Fruit fly (Drosophila melanogaster): ENCODE measurements around the gene Taf9.
"Not testable (repeated sequence)": the region's sequence is repeated elsewhere in the genome, so short reads cannot be mapped to it uniquely, and the experiment has no call there.

Taf9 gene

DNA sequence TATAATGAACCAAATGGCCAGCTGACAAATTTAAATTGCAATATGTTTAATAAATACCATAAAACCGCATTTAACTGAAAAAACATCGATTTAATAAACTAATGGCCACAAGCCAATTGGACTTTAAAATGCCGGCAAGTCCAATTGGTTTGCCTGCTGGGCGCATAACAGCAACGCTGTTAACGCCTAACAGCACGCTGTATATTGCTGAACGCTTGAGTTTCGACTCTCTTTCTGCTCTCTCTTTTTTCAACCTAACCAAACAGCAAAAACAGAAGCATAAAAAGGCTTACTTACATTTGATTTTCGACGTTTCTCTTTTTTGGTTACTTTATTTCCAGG lies 44.1 kb downstream of the Taf9 start:
- TF ChIP-seq h (optimal IDR thresholded peaks at IDR 0.05) (no peak), psq (optimal IDR thresholded peaks at IDR 0.05) (no peak), ttk (optimal IDR thresholded peaks at IDR 0.05) (no peak), Sin3A (optimal IDR thresholded peaks at IDR 0.05) (no peak), Myc (optimal IDR thresholded peaks at IDR 0.05) (no peak), insv (optimal IDR thresholded peaks at IDR 0.05) (no peak)

DNA sequence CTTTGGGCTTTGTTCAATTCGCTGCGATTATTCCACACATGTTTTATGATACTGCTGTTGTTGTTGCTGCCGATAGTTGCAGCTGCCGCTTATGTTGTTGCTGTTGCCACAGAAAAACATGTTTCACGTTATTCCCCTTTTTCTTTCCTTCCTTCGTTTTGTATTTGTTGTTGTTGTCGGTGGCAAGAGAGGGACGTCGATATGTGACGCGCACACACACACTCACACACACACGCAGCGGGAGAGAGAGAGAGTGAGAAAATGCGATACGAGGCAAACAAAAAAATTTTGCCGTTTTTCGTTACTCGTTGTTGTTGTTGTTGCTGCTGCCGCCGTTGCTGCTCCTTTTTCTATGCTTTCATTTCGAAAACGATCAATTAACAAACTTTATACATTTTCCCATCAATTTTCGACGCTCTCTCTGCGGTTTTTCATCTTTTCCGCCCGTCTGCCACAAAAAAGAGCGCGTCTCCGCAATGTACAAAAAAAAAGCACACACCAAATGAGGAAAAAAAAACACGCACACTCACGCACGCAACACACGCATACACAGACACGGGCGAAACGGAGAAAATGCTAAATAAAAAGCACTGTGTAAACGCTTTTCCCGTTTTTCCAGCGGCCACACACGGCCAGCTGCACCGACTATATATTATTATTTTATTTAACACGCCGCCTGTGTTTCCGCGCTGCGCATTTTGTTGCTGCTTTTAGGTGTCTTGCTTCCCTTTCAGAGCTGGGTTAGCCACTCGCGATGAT lies 44.7 kb downstream of the Taf9 start:
- TF ChIP-seq Sin3A (optimal IDR thresholded peaks at IDR 0.05) = no peak
- no peak for TF ChIP-seq h (optimal IDR thresholded peaks at IDR 0.05)
- no peak for TF ChIP-seq psq (optimal IDR thresholded peaks at IDR 0.05)
- TF ChIP-seq insv (optimal IDR thresholded peaks at IDR 0.05) = no peak
- TF ChIP-seq ttk (optimal IDR thresholded peaks at IDR 0.05) = no peak
- TF ChIP-seq Myc (optimal IDR thresholded peaks at IDR 0.05) = no peak

DNA sequence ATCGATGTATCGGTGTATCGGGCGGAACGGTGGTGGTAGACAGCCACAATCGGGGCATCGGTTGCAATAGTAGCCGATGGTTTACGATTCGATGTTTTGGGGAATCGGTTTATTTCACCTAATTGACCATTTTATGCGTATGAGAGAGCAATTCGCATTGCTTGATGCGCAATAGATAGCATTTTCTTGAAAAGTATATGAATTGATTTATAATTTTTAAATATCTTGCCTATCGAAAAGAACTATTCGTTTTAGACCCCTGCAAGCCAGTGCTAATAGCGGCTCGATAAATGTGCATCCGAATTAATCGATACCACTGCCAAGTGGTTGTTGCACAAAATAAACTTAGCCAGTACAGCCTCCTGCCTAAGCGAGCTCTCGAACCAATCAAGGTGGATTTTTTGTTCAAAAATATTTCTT lies 45.3 kb downstream of the Taf9 start, which contains the start of gene mnb:
TSS of gene mnb (minus strand) at position 15 of the 420 bp plus-strand sequence.
- TF ChIP-seq ttk (optimal IDR thresholded peaks at IDR 0.05) (no peak), psq (optimal IDR thresholded peaks at IDR 0.05) (peak; percentile 62), Sin3A (optimal IDR thresholded peaks at IDR 0.05) (peak; percentile 62)

DNA sequence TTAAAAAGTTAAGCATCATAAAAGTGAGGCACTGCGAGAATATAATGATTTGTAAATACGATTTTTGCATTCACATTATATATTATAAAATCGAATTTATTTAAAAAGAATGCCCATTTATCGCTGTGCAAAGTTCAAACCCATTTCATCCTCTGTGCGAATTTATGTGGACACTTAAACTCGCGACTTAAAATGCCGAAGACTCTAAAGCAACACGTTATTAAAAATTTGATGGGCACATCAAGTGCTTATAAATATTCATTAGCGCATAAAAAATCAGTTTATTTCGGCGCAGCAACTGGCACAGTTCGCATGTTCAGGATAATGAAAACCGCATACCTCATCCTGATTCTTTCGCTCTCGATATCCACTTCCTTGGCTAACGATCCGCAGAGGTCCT lies 45.9 kb downstream of the Taf9 start, which contains the start of gene CG6788:
TSS of gene CG6788 (plus strand) at position 301 of the 400 bp plus-strand sequence.
- TF ChIP-seq ttk (optimal IDR thresholded peaks at IDR 0.05) (no peak), psq (optimal IDR thresholded peaks at IDR 0.05) (no peak), h (optimal IDR thresholded peaks at IDR 0.05) (no peak), Sin3A (optimal IDR thresholded peaks at IDR 0.05) (no peak), Myc (optimal IDR thresholded peaks at IDR 0.05) (no peak), insv (optimal IDR thresholded peaks at IDR 0.05) (no peak)

DNA sequence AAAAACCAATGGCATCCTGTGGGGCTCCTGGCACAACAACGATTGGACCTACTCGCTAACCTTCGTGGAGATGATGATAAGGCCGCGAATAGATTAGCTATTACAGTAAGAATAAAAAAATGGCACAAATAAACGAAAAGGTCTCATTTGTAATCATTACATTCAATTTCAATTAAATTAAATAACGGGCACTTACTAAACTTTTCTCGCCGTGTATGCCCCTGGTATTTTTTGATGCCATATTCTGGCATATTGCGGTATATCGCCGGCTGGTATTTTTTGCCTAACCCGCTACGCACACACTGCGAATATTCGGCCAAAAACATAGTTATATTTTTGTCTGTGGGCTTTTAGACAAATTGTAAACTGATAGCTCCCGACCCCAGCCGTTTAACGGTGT lies 47.3 kb downstream of the Taf9 start, which contains the start of gene Gss1:
TSS of gene Gss1 (plus strand) at position 301 of the 400 bp plus-strand sequence.
- TF ChIP-seq Myc, h, Sin3A (optimal IDR thresholded peaks at IDR 0.05): not testable (repeated sequence)

All from Kc167 (cell line).